Worm (Caenorhabditis elegans): Measurements from ENCODE around the gene gcy-1.

ce11 chrII:9485081-9485730 lies 31.5 kb downstream of the gcy-1 start:
- no peak for TF ChIP-seq hmg-4 (GFP tag; optimal IDR thresholded peaks at IDR 0.05)
- no peak for TF ChIP-seq hmbx-1 (tag; optimal IDR thresholded peaks at IDR 0.05)
- no peak for TF ChIP-seq tra-4 (tag; optimal IDR thresholded peaks at IDR 0.05)
- no peak for TF ChIP-seq ets-7 (tag; optimal IDR thresholded peaks at IDR 0.05)
- no peak for TF ChIP-seq flt-1 (GFP tag; IDR thresholded peaks at IDR 0.05)
- no peak for TF ChIP-seq ama-1 (optimal IDR thresholded peaks at IDR 0.05)
- TF ChIP-seq F13C5.2 (tag; optimal IDR thresholded peaks at IDR 0.05): no peak
- no peak for TF ChIP-seq B0310.2 (tag; optimal IDR thresholded peaks at IDR 0.05)
- TF ChIP-seq tbx-11 (GFP tag; IDR thresholded peaks at IDR 0.05): no peak
- no peak for TF ChIP-seq sea-1 (GFP tag; conservative IDR thresholded peaks at IDR 0.05)
- TF ChIP-seq ceh-36 (tag; optimal IDR thresholded peaks at IDR 0.05): no peak
- no peak for TF ChIP-seq hnd-1 (tag; optimal IDR thresholded peaks at IDR 0.05)

Data from whole organism, early embryonic.